Worm (Caenorhabditis elegans): ENCODE data around the gene cfp-1.

cfp-1 gene

DNA sequence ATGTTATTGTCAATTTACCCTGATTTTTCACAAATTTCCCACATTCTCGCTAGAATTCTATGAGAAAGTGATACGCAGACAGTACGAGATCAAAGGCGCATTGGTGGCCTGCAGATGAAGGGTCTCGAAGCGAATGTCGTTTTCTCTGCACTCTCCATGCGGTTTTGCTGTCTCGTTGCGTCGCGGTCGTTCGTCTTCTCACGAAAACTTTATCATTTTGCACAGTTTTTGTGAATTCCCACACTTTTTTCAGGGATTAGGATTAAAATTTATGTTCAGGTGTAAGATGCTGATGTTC lies 6.3 kb upstream of the cfp-1 start:
- TF ChIP-seq nhr-12 (tag; optimal IDR thresholded peaks at IDR 0.05) (no peak), snu-23 (GFP tag; optimal IDR thresholded peaks at IDR 0.05) (peak; percentile 93), nhr-28 (tag; optimal IDR thresholded peaks at IDR 0.05) (no peak), tlp-1 (tag; optimal IDR thresholded peaks at IDR 0.05) (no peak), nhr-85 (tag) (peak; percentile 93), vab-15 (tag; optimal IDR thresholded peaks at IDR 0.05) (peak; percentile 37), xbp-1 (tag; optimal IDR thresholded peaks at IDR 0.05) (peak; percentile 85), mdl-1 (tag; optimal IDR thresholded peaks at IDR 0.05) (peak in 1 of 2 experiments; percentile 80), aha-1 (tag; optimal IDR thresholded peaks at IDR 0.05) (no peak), hlh-17 (GFP tag; optimal IDR thresholded peaks at IDR 0.05; ENCODE audit: borderline replicate concordance) (no peak), swsn-7 (tag; optimal IDR thresholded peaks at IDR 0.05) (peak; percentile 87), ztf-4 (tag; optimal IDR thresholded peaks at IDR 0.05) (peak; percentile 54), nhr-84 (tag; optimal IDR thresholded peaks at IDR 0.05) (no peak), efl-3 (GFP tag; optimal IDR thresholded peaks at IDR 0.05) (no peak), ceh-90 (tag; optimal IDR thresholded peaks at IDR 0.05) (no peak), zag-1 (tag; optimal IDR thresholded peaks at IDR 0.05) (peak; percentile 57), ets-5 (GFP tag; IDR thresholded peaks at IDR 0.05) (no peak), grh-1 (GFP tag; IDR thresholded peaks at IDR 0.05) (peak; percentile 75), skn-1 (tag; optimal IDR thresholded peaks at IDR 0.05) (peak; percentile 59), sptf-1 (tag; optimal IDR thresholded peaks at IDR 0.05) (no peak), lin-13 (GFP tag; optimal IDR thresholded peaks at IDR 0.05) (peak; percentile 95), lin-14 (GFP tag; optimal IDR thresholded peaks at IDR 0.05) (peak; percentile 91), nhr-19 (GFP tag; conservative IDR thresholded peaks at IDR 0.05) (peak; percentile 82), tbx-2 (tag; optimal IDR thresholded peaks at IDR 0.05) (peak; percentile 86), efl-1 (optimal IDR thresholded peaks at IDR 0.05) (peak; percentile 90 to 97), efl-1 (GFP tag; optimal IDR thresholded peaks at IDR 0.05 in 1 of 2) (peak; percentile 80 to 97), aly-2 (tag; optimal IDR thresholded peaks at IDR 0.05) (peak; percentile 63), ceh-63 (GFP tag; optimal IDR thresholded peaks at IDR 0.05) (no peak), jun-1 (tag; optimal IDR thresholded peaks at IDR 0.05) (peak; percentile 80), alr-1 (tag; optimal IDR thresholded peaks at IDR 0.05; ENCODE audit: borderline replicate concordance) (no peak), sox-4 (tag; optimal IDR thresholded peaks at IDR 0.05) (no peak), sup-37 (GFP tag; optimal IDR thresholded peaks at IDR 0.05) (no peak), lin-15B (tag; optimal IDR thresholded peaks at IDR 0.05) (peak; percentile 92), irx-1 (tag; optimal IDR thresholded peaks at IDR 0.05) (peak; percentile 38), rnt-1 (tag; optimal IDR thresholded peaks at IDR 0.05) (peak; percentile 96), mab-9 (GFP tag; IDR thresholded peaks at IDR 0.05) (no peak), lir-3 (tag; optimal IDR thresholded peaks at IDR 0.05; ENCODE audit: poor library complexity) (no peak), ztf-11 (tag; optimal IDR thresholded peaks at IDR 0.05) (peak in 1 of 2 experiments; percentile 45), fkh-4 (tag; optimal IDR thresholded peaks at IDR 0.05; ENCODE audit: borderline replicate concordance) (no peak), nhr-237 (tag; optimal IDR thresholded peaks at IDR 0.05) (peak; percentile 60), C16A3.4 (tag; optimal IDR thresholded peaks at IDR 0.05) (peak; percentile 89), egl-27 (tag; optimal IDR thresholded peaks at IDR 0.05) (peak in 1 of 2 experiments; percentile 42), dpl-1 (GFP tag; optimal IDR thresholded peaks at IDR 0.05) (peak; percentile 81 to 85 (median 82)), fos-1 (tag; optimal IDR thresholded peaks at IDR 0.05) (peak; percentile 85), nhr-20 (tag; optimal IDR thresholded peaks at IDR 0.05) (peak; percentile 83), F16B12.6 (tag; optimal IDR thresholded peaks at IDR 0.05) (peak; percentile 51), blmp-1 (tag; optimal IDR thresholded peaks at IDR 0.05) (peak; percentile 69), unc-86 (tag; optimal IDR thresholded peaks at IDR 0.05) (peak; percentile 86), lsy-2 (tag; optimal IDR thresholded peaks at IDR 0.05) (peak; percentile 91 to 96), hlh-4 (tag; optimal IDR thresholded peaks at IDR 0.05) (no peak), egl-13 (tag; optimal IDR thresholded peaks at IDR 0.05) (peak; percentile 40), ces-1 (GFP tag; optimal IDR thresholded peaks at IDR 0.05) (no peak), nhr-90 (tag; optimal IDR thresholded peaks at IDR 0.05; ENCODE audit: poor library complexity) (peak; percentile 79), pax-3 (tag; optimal IDR thresholded peaks at IDR 0.05) (peak; percentile 82)
